Worm (Caenorhabditis elegans): Measurements from ENCODE around the gene F26D2.14.

F26D2.14 gene

DNA sequence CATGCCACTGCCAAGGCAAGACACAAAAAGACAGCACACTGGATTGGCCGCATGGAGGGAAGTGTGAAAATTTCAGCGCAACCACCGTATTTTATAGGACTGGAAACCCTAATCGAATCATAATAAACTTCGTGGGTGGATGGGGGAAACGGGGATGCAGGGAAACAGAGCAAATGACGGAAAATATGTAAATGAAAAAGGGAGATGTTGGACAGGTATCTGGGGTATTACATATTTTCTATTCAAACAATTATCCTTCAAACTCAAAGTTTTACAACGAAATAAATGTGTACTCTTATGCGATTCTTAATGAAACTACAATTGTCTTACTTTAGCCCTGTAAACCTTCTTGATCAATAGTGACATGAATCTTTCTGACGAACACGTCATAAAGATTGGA is 15.9 kb upstream of the F26D2.14 start, which contains the start of gene F26D2.16:
TSS of gene F26D2.16 (minus strand) at position 101 of the 400 bp plus-strand sequence.
- TF ChIP-seq him-1 (tag; optimal IDR thresholded peaks at IDR 0.05) = no peak
- no peak for TF ChIP-seq dao-5 (tag; optimal IDR thresholded peaks at IDR 0.05)

- TF ChIP-seq dao-5 (tag; optimal IDR thresholded peaks at IDR 0.05) (no peak), W03F9.2 (tag; optimal IDR thresholded peaks at IDR 0.05) (no peak), him-1 (tag; optimal IDR thresholded peaks at IDR 0.05) (no peak)
Observed at ce11 chrV:16420696-16421095, 15.0 kb upstream of the F26D2.14 start, which contains the start of gene srw-48. Gene srw-48 (plus strand): TSS chrV:16420996.

ce11 chrV:16424428-16424827 is 11.2 kb upstream of the F26D2.14 start, which contains the start of gene srw-29:
Gene srw-29 (minus strand): TSS chrV:16424528.
- no peak for TF ChIP-seq him-1 (tag; optimal IDR thresholded peaks at IDR 0.05)
- no peak for TF ChIP-seq dao-5 (tag; optimal IDR thresholded peaks at IDR 0.05)
- TF ChIP-seq W03F9.2 (tag; optimal IDR thresholded peaks at IDR 0.05) = no peak

- no peak for TF ChIP-seq him-1 (tag; optimal IDR thresholded peaks at IDR 0.05)
- TF ChIP-seq W03F9.2 (tag; optimal IDR thresholded peaks at IDR 0.05) = no peak
- TF ChIP-seq dao-5 (tag; optimal IDR thresholded peaks at IDR 0.05) = no peak
Observed at ce11 chrV:16429503-16429902, 6.2 kb upstream of the F26D2.14 start, which contains the start of gene F26D2.10. Gene F26D2.10 (minus strand): TSS chrV:16429603.

DNA sequence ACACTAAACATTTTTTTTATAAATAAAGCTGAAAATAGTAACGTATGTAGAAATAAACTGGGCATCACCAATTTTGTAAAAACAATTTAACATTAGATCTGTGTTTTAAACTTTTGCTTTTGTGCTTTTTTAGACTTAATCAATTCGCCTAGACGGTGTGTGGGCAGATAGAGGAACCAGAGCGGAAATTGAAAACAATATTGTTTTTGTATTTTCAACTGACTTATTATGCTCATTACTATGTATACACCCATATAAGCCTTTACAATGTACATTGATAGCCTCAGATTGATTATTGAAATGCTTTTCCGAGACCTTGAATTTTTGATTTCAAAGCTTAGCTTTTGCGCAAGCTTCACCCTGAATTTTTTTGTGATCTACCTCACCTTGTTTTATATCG is 5.7 kb upstream of the F26D2.14 start, which contains the start of gene str-73:
TSS of gene str-73 (plus strand) at position 301 of the 400 bp plus-strand sequence.
- TF ChIP-seq him-1 (tag; optimal IDR thresholded peaks at IDR 0.05) (no peak), dao-5 (tag; optimal IDR thresholded peaks at IDR 0.05) (no peak), W03F9.2 (tag; optimal IDR thresholded peaks at IDR 0.05) (no peak)

DNA sequence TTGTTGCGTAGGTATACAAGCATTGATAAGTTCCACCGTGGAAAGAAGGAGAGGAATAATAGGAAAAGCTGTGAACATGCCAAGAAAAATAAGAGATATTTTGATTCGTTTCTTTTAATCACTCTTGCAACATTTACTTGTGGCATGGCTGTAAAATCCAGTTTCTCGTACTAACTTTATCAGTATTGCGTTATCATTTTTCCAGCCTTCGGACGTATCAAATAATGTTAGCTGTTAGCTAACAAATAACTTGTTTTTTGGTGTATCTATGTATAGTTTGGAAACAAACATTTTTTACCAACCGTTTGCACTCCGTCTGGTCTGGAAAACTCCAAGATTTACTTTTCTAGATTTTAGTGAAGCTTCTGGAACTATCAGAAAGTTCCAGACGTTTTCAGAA is 2.2 kb upstream of the F26D2.14 start, which contains the start of gene clec-234:
TSS of gene clec-234 (minus strand) at position 101 of the 400 bp plus-strand sequence.
- TF ChIP-seq W03F9.2 (tag; optimal IDR thresholded peaks at IDR 0.05) = no peak
- TF ChIP-seq dao-5 (tag; optimal IDR thresholded peaks at IDR 0.05) = no peak
- no peak for TF ChIP-seq him-1 (tag; optimal IDR thresholded peaks at IDR 0.05)

DNA sequence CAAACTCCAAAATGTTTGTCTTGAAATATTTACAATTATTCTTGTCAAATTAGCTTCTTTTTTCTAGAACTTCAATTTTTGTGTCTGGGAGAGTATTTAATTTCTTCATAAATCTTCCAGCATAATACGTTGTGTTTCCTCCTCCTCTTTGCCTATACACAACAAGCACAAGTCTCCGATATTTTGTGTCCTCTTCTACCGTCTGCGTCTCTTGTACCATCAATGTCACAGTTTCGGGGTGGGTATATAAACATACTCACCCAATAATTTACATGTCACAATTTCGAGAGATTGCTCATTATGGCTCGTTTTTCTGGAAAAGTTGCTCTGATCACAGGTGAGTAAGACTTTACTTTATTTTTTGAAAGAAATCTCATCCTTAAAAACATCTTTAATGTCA is 1.9 kb downstream of the F26D2.14 start, which contains the start of gene F26D2.15:
TSS of gene F26D2.15 (plus strand) at position 301 of the 400 bp plus-strand sequence.
- no peak for TF ChIP-seq him-1 (tag; optimal IDR thresholded peaks at IDR 0.05)
- no peak for TF ChIP-seq W03F9.2 (tag; optimal IDR thresholded peaks at IDR 0.05)
- no peak for TF ChIP-seq dao-5 (tag; optimal IDR thresholded peaks at IDR 0.05)

DNA sequence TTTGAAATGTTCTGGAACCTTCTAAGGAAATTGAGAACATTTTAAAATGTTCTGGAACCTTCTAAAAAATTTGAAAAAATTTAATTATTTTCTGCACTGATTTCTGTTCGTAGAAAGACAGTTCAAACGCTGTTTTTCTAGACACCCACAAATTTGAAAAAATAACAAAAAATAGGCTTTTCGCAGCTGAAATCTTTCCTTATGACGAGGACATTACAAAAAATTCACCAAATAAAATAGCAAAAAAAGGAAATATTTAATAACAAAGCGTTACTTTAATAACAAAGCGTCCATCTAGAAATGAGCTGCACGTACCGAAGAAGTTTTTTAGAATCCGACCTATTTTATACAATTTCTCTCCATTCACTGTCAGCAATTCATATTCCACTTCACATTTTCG is 8.0 kb downstream of the F26D2.14 start, which contains the start of gene srh-141:
TSS of gene srh-141 (plus strand) at position 301 of the 400 bp plus-strand sequence.
- TF ChIP-seq him-1 (tag; optimal IDR thresholded peaks at IDR 0.05) (no peak), W03F9.2 (tag; optimal IDR thresholded peaks at IDR 0.05) (no peak), dao-5 (tag; optimal IDR thresholded peaks at IDR 0.05) (no peak)

DNA sequence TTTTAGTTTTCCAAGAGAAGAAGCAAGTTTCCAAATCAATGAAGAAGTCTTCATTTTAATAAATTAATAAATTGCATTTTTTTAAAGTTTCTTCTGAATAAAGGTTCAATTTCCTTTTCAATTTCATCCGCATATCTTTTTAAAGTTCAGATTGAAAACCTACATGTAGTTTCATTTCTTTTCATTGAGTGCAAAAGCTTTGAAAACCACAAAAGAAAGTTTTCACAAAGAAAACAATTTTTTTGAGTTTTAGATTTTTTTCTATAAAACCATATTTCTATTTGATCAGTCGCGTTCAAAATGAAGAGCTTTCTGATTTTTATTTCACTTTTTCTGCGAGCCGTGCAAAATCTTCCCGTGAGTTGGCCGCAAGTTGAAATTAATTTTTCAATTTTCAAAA is 10.0 kb downstream of the F26D2.14 start, which contains the start of gene T08G3.6:
TSS of gene T08G3.6 (plus strand) at position 301 of the 400 bp plus-strand sequence.
- TF ChIP-seq dao-5 (tag; optimal IDR thresholded peaks at IDR 0.05) (no peak), him-1 (tag; optimal IDR thresholded peaks at IDR 0.05) (no peak), W03F9.2 (tag; optimal IDR thresholded peaks at IDR 0.05) (no peak)

DNA sequence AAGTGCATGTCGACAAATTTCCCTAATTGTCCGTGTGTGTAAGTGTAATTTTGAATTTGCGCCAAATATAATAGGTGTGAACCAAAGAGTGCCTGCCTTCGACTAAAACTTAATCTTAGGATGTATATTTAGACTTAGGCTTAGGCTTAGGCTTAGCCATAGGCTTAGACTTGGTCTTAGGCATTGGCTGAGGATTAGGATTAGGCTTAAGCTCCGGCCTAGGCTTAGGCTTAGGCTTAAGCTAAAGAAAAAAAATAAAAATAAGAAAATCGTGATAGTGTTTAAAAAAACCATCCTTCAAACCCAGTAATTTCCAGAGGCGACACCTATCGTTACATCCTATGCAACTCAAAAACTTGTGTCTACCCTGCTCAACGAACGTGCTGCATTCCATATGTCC is 10.5 kb downstream of the F26D2.14 start:
- TF ChIP-seq dao-5 (tag; optimal IDR thresholded peaks at IDR 0.05) (no peak), W03F9.2 (tag; optimal IDR thresholded peaks at IDR 0.05) (no peak), him-1 (tag; optimal IDR thresholded peaks at IDR 0.05) (no peak)

ce11 chrV:16447735-16448134 is 12.1 kb downstream of the F26D2.14 start, which contains the start of gene T08G3.13:
Gene T08G3.13 (plus strand): TSS chrV:16448035.
- TF ChIP-seq W03F9.2 (tag; optimal IDR thresholded peaks at IDR 0.05) (no peak), him-1 (tag; optimal IDR thresholded peaks at IDR 0.05) (no peak), dao-5 (tag; optimal IDR thresholded peaks at IDR 0.05) (no peak)

ce11 chrV:16455065-16455464 is 19.4 kb downstream of the F26D2.14 start, which contains the start of gene str-14:
Gene str-14 (minus strand): TSS chrV:16455165.
- TF ChIP-seq dao-5 (tag; optimal IDR thresholded peaks at IDR 0.05) (no peak), him-1 (tag; optimal IDR thresholded peaks at IDR 0.05) (no peak), W03F9.2 (tag; optimal IDR thresholded peaks at IDR 0.05) (no peak)

ce11 chrV:16458714-16459113 is 23.1 kb downstream of the F26D2.14 start, which contains the start of gene str-15:
Gene str-15 (minus strand): TSS chrV:16458814.
- TF ChIP-seq dao-5 (tag; optimal IDR thresholded peaks at IDR 0.05) (no peak), W03F9.2 (tag; optimal IDR thresholded peaks at IDR 0.05) (no peak), him-1 (tag; optimal IDR thresholded peaks at IDR 0.05) (no peak)

ce11 chrV:16459377-16459776 is 23.7 kb downstream of the F26D2.14 start:
- TF ChIP-seq W03F9.2 (tag; optimal IDR thresholded peaks at IDR 0.05) (no peak), dao-5 (tag; optimal IDR thresholded peaks at IDR 0.05) (no peak), him-1 (tag; optimal IDR thresholded peaks at IDR 0.05) (no peak)

ce11 chrV:16460866-16461265 is 25.2 kb downstream of the F26D2.14 start, which contains the start of gene srh-142:
Gene srh-142 (minus strand): TSS chrV:16460966.
- TF ChIP-seq him-1 (tag; optimal IDR thresholded peaks at IDR 0.05) = no peak
- no peak for TF ChIP-seq W03F9.2 (tag; optimal IDR thresholded peaks at IDR 0.05)
- TF ChIP-seq dao-5 (tag; optimal IDR thresholded peaks at IDR 0.05) = no peak
